Worm (Caenorhabditis elegans): ENCODE data around the gene hlh-25.

hlh-25 gene

DNA sequence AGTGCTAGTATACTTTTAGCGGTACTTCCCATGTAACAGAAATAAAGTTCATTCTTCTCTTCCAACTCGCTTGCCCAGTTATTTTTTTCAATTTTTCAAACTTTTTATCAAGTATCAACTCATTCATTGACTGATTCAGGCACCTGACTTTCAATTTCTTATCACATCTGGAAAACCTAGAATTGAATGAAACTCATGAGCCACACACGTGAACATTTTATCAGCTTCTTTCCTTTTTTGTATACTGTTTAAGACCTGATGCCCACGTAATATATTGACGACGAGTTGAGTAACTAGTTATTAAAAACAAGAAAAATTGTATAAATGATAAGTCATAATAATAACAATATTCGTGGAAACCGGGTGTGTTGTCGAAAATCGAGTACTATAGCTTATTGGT lies 18.5 kb downstream of the hlh-25 start (continued):
- TF ChIP-seq snpc-4 (tag; optimal IDR thresholded peaks at IDR 0.05) (no peak), lir-3 (tag; optimal IDR thresholded peaks at IDR 0.05) (no peak), nhr-6 (tag; optimal IDR thresholded peaks at IDR 0.05) (no peak), madf-9 (GFP tag; conservative IDR thresholded peaks at IDR 0.05) (no peak), mxl-2 (GFP tag; conservative IDR thresholded peaks at IDR 0.05) (peak; percentile 47; the same call in 1 of the 2 replicates), Y5F2A.4 (GFP tag; optimal IDR thresholded peaks at IDR 0.05) (no peak), madf-5 (GFP tag; IDR thresholded peaks at IDR 0.05) (no peak), nhr-28 (tag; optimal IDR thresholded peaks at IDR 0.05) (peak; percentile 44), php-3 (GFP tag; IDR thresholded peaks at IDR 0.05) (no peak), fkh-10 (GFP tag; optimal IDR thresholded peaks at IDR 0.05) (no peak), lin-1 (GFP tag; IDR thresholded peaks at IDR 0.05) (no peak), lin-38 (GFP tag; IDR thresholded peaks at IDR 0.05) (no peak), pqm-1 (tag; optimal IDR thresholded peaks at IDR 0.05) (peak; percentile 52), nhr-42 (GFP tag; IDR thresholded peaks at IDR 0.05) (no peak), pha-4 (GFP tag; IDR thresholded peaks at IDR 0.05) (no peak), pha-4 (tag; optimal IDR thresholded peaks at IDR 0.05) (no peak), daf-19 (GFP tag; conservative IDR thresholded peaks at IDR 0.05) (no peak)

DNA sequence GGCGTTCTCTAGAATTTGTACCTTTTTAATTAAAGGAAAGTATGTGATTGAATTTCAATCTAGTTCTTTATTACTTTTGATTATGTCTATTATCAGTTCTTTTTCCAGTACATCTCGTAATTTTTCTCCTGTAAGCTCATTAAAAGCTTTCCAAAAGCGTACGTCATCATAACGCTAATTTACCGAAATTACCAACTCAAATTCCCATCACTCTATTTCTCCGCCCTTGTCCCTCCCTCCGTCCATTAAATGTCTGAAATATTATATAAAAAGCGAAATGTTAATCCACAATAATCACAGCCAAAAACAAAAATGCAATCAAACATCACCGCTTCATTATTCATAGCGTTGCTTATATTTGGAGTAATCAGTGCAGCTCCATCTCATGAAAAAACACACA lies 19.3 kb downstream of the hlh-25 start, which contains the start of gene ins-12:
Gene ins-12, plus strand, starts transcription at position 301 of the 400 bp plus-strand sequence.
- no peak for TF ChIP-seq daf-16 (GFP tag; optimal IDR thresholded peaks at IDR 0.05)
- no peak for TF ChIP-seq daf-16 (tag; optimal IDR thresholded peaks at IDR 0.05)
- no peak for TF ChIP-seq nhr-28 (tag; optimal IDR thresholded peaks at IDR 0.05)
- TF ChIP-seq lin-38 (GFP tag; IDR thresholded peaks at IDR 0.05), result no peak
- no peak for TF ChIP-seq jun-1 (tag; optimal IDR thresholded peaks at IDR 0.05)
- no peak for TF ChIP-seq saeg-2 (GFP tag; IDR thresholded peaks at IDR 0.05)
- no peak for TF ChIP-seq fos-1 (tag; optimal IDR thresholded peaks at IDR 0.05)
- TF ChIP-seq ceh-20 (GFP tag; IDR thresholded peaks at IDR 0.05), result no peak
- TF ChIP-seq egl-43 (GFP tag; IDR thresholded peaks at IDR 0.05), result no peak
- TF ChIP-seq sdz-12 (GFP tag; optimal IDR thresholded peaks at IDR 0.05), result no peak

ce11 chrII:5554788-5555187 lies 19.7 kb downstream of the hlh-25 start:
- no peak for TF ChIP-seq ceh-32 (tag; optimal IDR thresholded peaks at IDR 0.05; ENCODE audit: poor library complexity)
- TF ChIP-seq dve-1 (tag; optimal IDR thresholded peaks at IDR 0.05; ENCODE audit: insufficient read depth), result peak; percentile 19
- TF ChIP-seq ama-1 (optimal IDR thresholded peaks at IDR 0.05), result no peak
- no peak for TF ChIP-seq daf-16 (GFP tag; optimal IDR thresholded peaks at IDR 0.05)
- peak; percentile 51 for TF ChIP-seq daf-16 (tag; optimal IDR thresholded peaks at IDR 0.05)
- TF ChIP-seq unc-39 (tag; optimal IDR thresholded peaks at IDR 0.05), result no peak
- TF ChIP-seq nhr-237 (tag; optimal IDR thresholded peaks at IDR 0.05), result no peak
- peak; percentile 85 for TF ChIP-seq dmd-6 (GFP tag; IDR thresholded peaks at IDR 0.05)

- TF ChIP-seq dpl-1 (GFP tag; optimal IDR thresholded peaks at IDR 0.05) (no peak), Y75B8A.6 (GFP tag; IDR thresholded peaks at IDR 0.05) (no peak), lin-29 (GFP tag; IDR thresholded peaks at IDR 0.05) (no peak), nhr-76 (tag; optimal IDR thresholded peaks at IDR 0.05) (no peak), lin-1 (GFP tag; IDR thresholded peaks at IDR 0.05) (no peak), unc-62 (GFP tag; optimal IDR thresholded peaks at IDR 0.05 in 1 of 2) (peak in 1 of 2 experiments; percentile 2), unc-62 (tag; optimal IDR thresholded peaks at IDR 0.05) (no peak), daf-16 (GFP tag; optimal IDR thresholded peaks at IDR 0.05) (no peak), daf-16 (tag; optimal IDR thresholded peaks at IDR 0.05) (peak; percentile 47), pqm-1 (tag; optimal IDR thresholded peaks at IDR 0.05) (no peak), arid-1 (GFP tag; conservative IDR thresholded peaks at IDR 0.05) (no peak), dve-1 (tag; optimal IDR thresholded peaks at IDR 0.05; ENCODE audit: insufficient read depth) (peak; percentile 21), saeg-2 (GFP tag; IDR thresholded peaks at IDR 0.05) (no peak), mep-1 (tag; optimal IDR thresholded peaks at IDR 0.05) (no peak), zip-2 (tag; optimal IDR thresholded peaks at IDR 0.05) (no peak), pha-4 (GFP tag; IDR thresholded peaks at IDR 0.05) (no peak), pha-4 (tag; optimal IDR thresholded peaks at IDR 0.05) (no peak), skn-1 (tag; optimal IDR thresholded peaks at IDR 0.05) (no peak), nhr-102 (tag; optimal IDR thresholded peaks at IDR 0.05) (peak; percentile 22), dmd-9 (GFP tag; IDR thresholded peaks at IDR 0.05) (no peak), Y48G9A.11 (GFP tag; IDR thresholded peaks at IDR 0.05) (no peak)
Measured at ce11 chrII:5555522-5555921, 20.5 kb downstream of the hlh-25 start.
